Worm (Caenorhabditis elegans): ENCODE results near the gene cwp-3.
A peak's percentile ranks its signal among the peaks of the same experiment; 100 is the strongest.

Gene cwp-3

DNA sequence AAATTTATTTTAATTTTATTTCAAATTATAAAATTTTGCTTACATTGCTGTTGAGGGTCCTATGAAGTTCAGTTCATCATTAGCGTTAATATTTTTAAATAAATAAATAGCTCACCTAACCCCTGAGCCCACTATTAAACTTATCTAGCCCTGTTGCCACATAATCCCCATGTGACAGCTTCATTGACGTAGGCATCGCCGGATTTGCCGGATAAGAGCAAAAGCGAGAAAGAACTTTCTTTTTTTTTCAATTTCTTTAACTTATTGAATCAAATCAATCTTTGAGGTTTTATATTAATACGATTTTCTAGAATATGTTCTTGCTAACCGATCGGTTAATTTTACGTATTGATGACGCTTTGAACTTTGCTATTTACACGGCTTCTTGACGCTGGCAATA lies 9.3 kb downstream of the cwp-3 start:
- TF ChIP-seq eor-1 (tag; optimal IDR thresholded peaks at IDR 0.05) (no peak), pha-4 (tag; optimal IDR thresholded peaks at IDR 0.05) (no peak), mml-1 (tag; optimal IDR thresholded peaks at IDR 0.05) (no peak)

ce11 chrV:4857561-4857960 lies 14.9 kb downstream of the cwp-3 start:
- TF ChIP-seq nhr-11 (tag; optimal IDR thresholded peaks at IDR 0.05) = no peak
- TF ChIP-seq ztf-11 (tag; optimal IDR thresholded peaks at IDR 0.05) = no peak
- TF ChIP-seq snpc-4 (tag; optimal IDR thresholded peaks at IDR 0.05) = no peak
- no peak for TF ChIP-seq fos-1 (tag; optimal IDR thresholded peaks at IDR 0.05)
- no peak for TF ChIP-seq ZK546.5 (tag; optimal IDR thresholded peaks at IDR 0.05)
- TF ChIP-seq nhr-25 (tag; optimal IDR thresholded peaks at IDR 0.05) = no peak
- no peak for TF ChIP-seq ama-1 (optimal IDR thresholded peaks at IDR 0.05)

- TF ChIP-seq snpc-4 (tag; optimal IDR thresholded peaks at IDR 0.05) (no peak), hmg-11 (tag; optimal IDR thresholded peaks at IDR 0.05) (peak; percentile 30), nhr-25 (tag; optimal IDR thresholded peaks at IDR 0.05) (peak; percentile 7), nhr-23 (tag; optimal IDR thresholded peaks at IDR 0.05) (peak; percentile 1), nfya-1 (tag; optimal IDR thresholded peaks at IDR 0.05; ENCODE audit: insufficient read depth) (peak; percentile 53), nhr-77 (tag; optimal IDR thresholded peaks at IDR 0.05) (no peak)
Measured at ce11 chrV:4860525-4860924, 17.9 kb downstream of the cwp-3 start.

DNA sequence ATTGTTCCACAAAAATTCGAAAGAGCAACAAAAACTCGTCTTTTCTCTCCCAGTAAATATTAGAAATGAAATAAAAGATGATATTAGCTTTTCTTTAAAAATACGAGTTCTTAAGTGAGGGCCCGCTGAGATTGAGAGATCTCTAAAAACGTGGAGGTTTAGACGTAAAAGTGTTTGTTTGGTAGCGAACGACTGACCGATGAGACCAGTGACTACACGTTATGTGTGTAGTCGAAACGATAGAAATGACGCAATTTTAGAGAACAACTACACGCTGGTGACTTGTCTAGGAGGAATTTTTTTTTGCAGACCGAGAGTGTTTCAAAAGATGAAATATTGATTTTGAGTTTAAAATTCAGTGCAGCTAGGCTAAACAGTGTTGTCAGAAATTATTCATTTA lies 20.1 kb downstream of the cwp-3 start, which contains the start of gene C37H5.13:
Gene C37H5.13, minus strand, starts transcription at position 229 of the 400 bp plus-strand sequence.
- TF ChIP-seq ceh-16 (tag; optimal IDR thresholded peaks at IDR 0.05) (no peak), skn-1 (tag; optimal IDR thresholded peaks at IDR 0.05) (peak; percentile 4), daf-12 (tag; optimal IDR thresholded peaks at IDR 0.05) (no peak), nhr-25 (tag; optimal IDR thresholded peaks at IDR 0.05) (no peak), fkh-10 (GFP tag; optimal IDR thresholded peaks at IDR 0.05) (no peak), ZK546.5 (tag; optimal IDR thresholded peaks at IDR 0.05) (no peak), ceh-28 (tag; optimal IDR thresholded peaks at IDR 0.05) (no peak), pqm-1 (tag; optimal IDR thresholded peaks at IDR 0.05) (peak; percentile 24), mml-1 (tag; optimal IDR thresholded peaks at IDR 0.05) (no peak), ztf-4 (tag; optimal IDR thresholded peaks at IDR 0.05) (no peak), tbx-2 (tag; optimal IDR thresholded peaks at IDR 0.05) (no peak), eor-1 (tag; optimal IDR thresholded peaks at IDR 0.05) (no peak), pha-4 (tag; optimal IDR thresholded peaks at IDR 0.05) (peak; percentile 74), hmg-11 (tag; optimal IDR thresholded peaks at IDR 0.05) (peak; percentile 69), lin-39 (tag; optimal IDR thresholded peaks at IDR 0.05) (no peak), aly-2 (tag; optimal IDR thresholded peaks at IDR 0.05) (no peak), nhr-77 (tag; optimal IDR thresholded peaks at IDR 0.05) (no peak), lin-15B (tag; optimal IDR thresholded peaks at IDR 0.05) (no peak), lsy-12 (tag; optimal IDR thresholded peaks at IDR 0.05) (no peak), ama-1 (optimal IDR thresholded peaks at IDR 0.05) (no peak), egl-27 (tag; optimal IDR thresholded peaks at IDR 0.05) (no peak), nhr-28 (tag; optimal IDR thresholded peaks at IDR 0.05) (no peak), nhr-12 (tag; optimal IDR thresholded peaks at IDR 0.05) (no peak), mdl-1 (tag; optimal IDR thresholded peaks at IDR 0.05) (no peak), nfya-1 (tag; optimal IDR thresholded peaks at IDR 0.05; ENCODE audit: insufficient read depth) (peak; percentile 27), jun-1 (tag; optimal IDR thresholded peaks at IDR 0.05) (no peak), nhr-76 (tag; optimal IDR thresholded peaks at IDR 0.05) (no peak), nhr-237 (tag; optimal IDR thresholded peaks at IDR 0.05) (no peak), egl-5 (tag; optimal IDR thresholded peaks at IDR 0.05) (no peak), nhr-11 (tag; optimal IDR thresholded peaks at IDR 0.05) (no peak), nhr-23 (tag; optimal IDR thresholded peaks at IDR 0.05) (no peak)

DNA sequence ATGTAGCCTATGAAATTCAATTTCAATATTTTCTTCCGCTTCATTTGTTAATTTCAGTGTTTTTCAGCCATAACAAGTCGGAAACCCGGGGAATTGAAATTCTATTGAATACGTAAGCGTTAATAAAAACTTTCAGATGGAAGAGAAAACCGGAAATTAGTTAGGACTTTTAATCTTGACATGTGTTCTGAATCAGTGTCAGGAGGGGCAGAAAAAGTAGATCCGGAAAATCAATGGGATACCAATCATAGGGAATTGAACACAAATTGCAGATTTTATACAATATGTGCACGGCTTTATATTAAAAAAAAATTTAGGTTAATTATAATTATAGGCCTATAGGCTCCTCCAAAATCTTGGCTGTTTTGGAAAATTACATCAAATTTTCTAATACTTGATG lies 21.7 kb downstream of the cwp-3 start:
- TF ChIP-seq nhr-77 (tag; optimal IDR thresholded peaks at IDR 0.05) = no peak
- no peak for TF ChIP-seq nhr-25 (tag; optimal IDR thresholded peaks at IDR 0.05)
- no peak for TF ChIP-seq sea-2 (GFP tag; optimal IDR thresholded peaks at IDR 0.05)
- no peak for TF ChIP-seq pha-4 (tag; optimal IDR thresholded peaks at IDR 0.05)
- no peak for TF ChIP-seq daf-12 (tag; optimal IDR thresholded peaks at IDR 0.05)
- TF ChIP-seq mml-1 (tag; optimal IDR thresholded peaks at IDR 0.05) = no peak
- no peak for TF ChIP-seq ceh-9 (tag; optimal IDR thresholded peaks at IDR 0.05)
- TF ChIP-seq nhr-237 (tag; optimal IDR thresholded peaks at IDR 0.05) = no peak
- TF ChIP-seq nhr-43 (tag; optimal IDR thresholded peaks at IDR 0.05; ENCODE audit: poor library complexity, severe bottlenecking) = no peak
- TF ChIP-seq lsy-12 (tag; optimal IDR thresholded peaks at IDR 0.05) = no peak
- no peak for TF ChIP-seq unc-62 (GFP tag; optimal IDR thresholded peaks at IDR 0.05)
- no peak for TF ChIP-seq ztf-11 (tag; optimal IDR thresholded peaks at IDR 0.05)
- TF ChIP-seq nhr-67 (tag; optimal IDR thresholded peaks at IDR 0.05) = no peak
- no peak for TF ChIP-seq tbx-2 (tag; optimal IDR thresholded peaks at IDR 0.05)
- TF ChIP-seq zag-1 (tag; optimal IDR thresholded peaks at IDR 0.05) = no peak
- TF ChIP-seq R02D3.7 (tag; optimal IDR thresholded peaks at IDR 0.05) = no peak
- TF ChIP-seq aly-2 (tag; optimal IDR thresholded peaks at IDR 0.05) = no peak
- no peak for TF ChIP-seq ceh-28 (tag; optimal IDR thresholded peaks at IDR 0.05)

Data from whole organism, L3 larva.